Worm (Caenorhabditis elegans): ENCODE results near the gene Y69H2.10.

ce11 chrV:18729324-18729924 is 59.3 kb downstream of the Y69H2.10 start, which contains the start of gene asp-19:
- TF ChIP-seq ama-1 (optimal IDR thresholded peaks at IDR 0.05) (no peak), elt-2 (tag; optimal IDR thresholded peaks at IDR 0.05) (no peak), unc-3 (GFP tag; conservative IDR thresholded peaks at IDR 0.05) (no peak), unc-3 (tag; optimal IDR thresholded peaks at IDR 0.05) (no peak), pat-9 (tag; optimal IDR thresholded peaks at IDR 0.05) (no peak), dmd-4 (tag; optimal IDR thresholded peaks at IDR 0.05; ENCODE audit: borderline replicate concordance) (no peak), tbx-2 (tag; optimal IDR thresholded peaks at IDR 0.05) (no peak), nhr-11 (tag; optimal IDR thresholded peaks at IDR 0.05) (no peak), ceh-31 (tag; optimal IDR thresholded peaks at IDR 0.05) (no peak), syd-9 (tag; optimal IDR thresholded peaks at IDR 0.05) (no peak), fkh-10 (GFP tag; optimal IDR thresholded peaks at IDR 0.05) (no peak)
